Fruit fly (Drosophila melanogaster) whole organism, embryonic: ENCODE results near the gene CG5056.

Source experiments
- Atf-2 ChIP-seq: fragments of 200-800 bp; sonication (Bioruptor generic); optimal IDR thresholded peaks from 2 replicates; lab custom pipeline; 2016; ENCODE audit warnings: missing biosample characterization, missing genetic modification characterization
- Awh ChIP-seq: fragments of 200-800 bp; sonication (Bioruptor generic); IDR thresholded peaks from 2 replicates; pipeline ENCODE4, ENCODE4 v1.3.6; 2022; ENCODE audit warnings: missing biosample characterization, missing genetic modification characterization
- B-H2 ChIP-seq: fragments of 200-800 bp; sonication (Bioruptor generic); optimal IDR thresholded peaks from 2 replicates; lab custom pipeline; 2018; ENCODE audit warnings: missing biosample characterization, mild to moderate bottlenecking, missing genetic modification characterization
- Bgb ChIP-seq: fragments of 200-800 bp; sonication (Bioruptor generic); IDR thresholded peaks from 2 replicates; pipeline ENCODE4 v1.3.6; 2022; ENCODE audit warnings: missing biosample characterization, missing genetic modification characterization; ENCODE audit not compliant: partially characterized antibody
- CG10959 ChIP-seq: fragments of 200-800 bp; sonication (Bioruptor generic); IDR thresholded peaks from 2 replicates; pipeline ENCODE4 v1.3.6; 2022; ENCODE audit warnings: missing biosample characterization, missing genetic modification characterization
- CG11247 ChIP-seq: fragments of 200-800 bp; sonication (Bioruptor generic); IDR thresholded peaks from 2 replicates; pipeline ENCODE4 v1.3.6; 2022; ENCODE audit warnings: missing biosample characterization, missing genetic modification characterization
- CG11456 ChIP-seq: fragments of 200-800 bp; sonication (Bioruptor generic); IDR thresholded peaks from 3 replicates; pipeline ENCODE4 v1.3.6; 2022; ENCODE audit warnings: missing biosample characterization, missing genetic modification characterization
- CG12104 ChIP-seq: fragments of 200-800 bp; sonication (Bioruptor generic); optimal IDR thresholded peaks from 3 replicates; lab custom pipeline; 2016; ENCODE audit warnings: missing biosample characterization, missing genetic modification characterization
- CG12236 ChIP-seq: fragments of 200-800 bp; sonication (Bioruptor generic); optimal IDR thresholded peaks from 2 replicates; lab custom pipeline; 2016; ENCODE audit warnings: missing biosample characterization, missing genetic modification characterization
- CG1233 ChIP-seq: fragments of 200-800 bp; sonication (Bioruptor generic); optimal IDR thresholded peaks from 4 replicates; lab custom pipeline; 2018; ENCODE audit warnings: missing biosample characterization, mild to moderate bottlenecking, missing genetic modification characterization
- CG12659 ChIP-seq: fragments of 200-800 bp; sonication (Bioruptor generic); optimal IDR thresholded peaks from 3 replicates; lab custom pipeline; 2017; ENCODE audit warnings: mild to moderate bottlenecking, missing biosample characterization, missing genetic modification reagents, missing genetic modification characterization
- CG13123 ChIP-seq: fragments of 200-800 bp; sonication (Bioruptor generic); optimal IDR thresholded peaks from 2 replicates; lab custom pipeline; 2016; ENCODE audit warnings: missing biosample characterization, missing genetic modification characterization
- CG13287 ChIP-seq: fragments of 200-800 bp; sonication (Bioruptor generic); IDR thresholded peaks from 2 replicates; pipeline ENCODE4 v1.3.6; 2022; ENCODE audit warnings: missing biosample characterization, missing genetic modification characterization; ENCODE audit not compliant: partially characterized antibody
- CG14667 ChIP-seq: fragments of 200-800 bp; sonication (Bioruptor generic); IDR thresholded peaks from 2 replicates; pipeline ENCODE4 v1.3.6; 2022; ENCODE audit warnings: missing biosample characterization, missing genetic modification characterization
- CG15696 ChIP-seq: fragments of 200-800 bp; sonication (Bioruptor generic); optimal IDR thresholded peaks from 2 replicates; lab custom pipeline; 2019; ENCODE audit warnings: missing biosample characterization, mild to moderate bottlenecking, missing genetic modification characterization, moderate library complexity
- CG2199 ChIP-seq: fragments of 200-800 bp; sonication (Bioruptor generic); IDR thresholded peaks from 3 replicates; pipeline ENCODE4 v1.3.6; 2022; ENCODE audit warnings: missing biosample characterization, missing genetic modification characterization
- CG32532 ChIP-seq: fragments of 200-800 bp; sonication (Bioruptor generic); IDR thresholded peaks from 2 replicates; pipeline ENCODE4 v1.3.6; 2022; ENCODE audit warnings: missing biosample characterization, missing genetic modification characterization
- CG34224 ChIP-seq: fragments of 200-800 bp; sonication (Bioruptor generic); IDR thresholded peaks from 3 replicates; pipeline ENCODE4 v1.3.6; 2022; ENCODE audit warnings: missing biosample characterization, missing genetic modification characterization; ENCODE audit not compliant: partially characterized antibody
- CG4730 ChIP-seq: fragments of 200-800 bp; sonication (Bioruptor generic); IDR thresholded peaks from 2 replicates; pipeline ENCODE4 v1.3.6; 2022; ENCODE audit warnings: missing biosample characterization, missing genetic modification characterization
- CG5953 ChIP-seq: fragments of 200-800 bp; sonication (Bioruptor generic); IDR thresholded peaks from 2 replicates; pipeline ENCODE4 v1.3.6; 2022; ENCODE audit warnings: missing biosample characterization, missing genetic modification characterization
- CG6791 ChIP-seq: fragments of 200-800 bp; sonication (Bioruptor generic); IDR thresholded peaks from 3 replicates; pipeline ENCODE4 v1.3.6; 2022; ENCODE audit warnings: missing biosample characterization, missing genetic modification characterization; ENCODE audit not compliant: partially characterized antibody
- CG7963 ChIP-seq: fragments of 200-800 bp; sonication (Bioruptor generic); IDR thresholded peaks from 3 replicates; pipeline ENCODE4 v1.3.6; 2022; ENCODE audit warnings: missing biosample characterization, missing genetic modification characterization; ENCODE audit not compliant: partially characterized antibody
- CG8359 ChIP-seq: fragments of 200-800 bp; sonication (Bioruptor generic); optimal IDR thresholded peaks from 2 replicates; lab custom pipeline; 2017; ENCODE audit warnings: missing biosample characterization, mild to moderate bottlenecking, missing genetic modification characterization, borderline replicate concordance
- CG8765 ChIP-seq: fragments of 200-800 bp; sonication (Bioruptor generic); IDR thresholded peaks from 2 replicates; pipeline ENCODE4 v1.3.6; 2022; ENCODE audit warnings: missing biosample characterization, missing genetic modification characterization
- CG8944 ChIP-seq: fragments of 200-800 bp; sonication (Bioruptor generic); optimal IDR thresholded peaks from 3 replicates; lab custom pipeline; 2016; ENCODE audit warnings: missing biosample characterization, missing genetic modification characterization
- CHES-1-like ChIP-seq: fragments of 200-800 bp; sonication (Bioruptor generic); optimal IDR thresholded peaks from 2 replicates; lab custom pipeline; 2016; ENCODE audit warnings: missing biosample characterization, missing genetic modification characterization
- Dad ChIP-seq: fragments of 200-800 bp; sonication (Bioruptor generic); optimal IDR thresholded peaks from 3 replicates; lab custom pipeline; 2016; ENCODE audit warnings: missing biosample characterization, missing genetic modification characterization
- Deaf1 ChIP-seq: fragments of 200-800 bp; optimal IDR thresholded peaks from 3 replicates; lab custom pipeline; 2019; ENCODE audit warnings: missing biosample characterization, mild to moderate bottlenecking, missing genetic modification characterization, moderate library complexity
- Doc2 ChIP-seq: fragments of 200-800 bp; sonication (Bioruptor generic); IDR thresholded peaks from 2 replicates; pipeline ENCODE4 v1.3.6; 2022; ENCODE audit warnings: missing biosample characterization, missing genetic modification characterization
- HLH3B ChIP-seq: fragments of 200-800 bp; sonication (Bioruptor generic); IDR thresholded peaks from 2 replicates; pipeline ENCODE4 v1.3.6; 2022; ENCODE audit warnings: missing biosample characterization, missing genetic modification characterization
- Lpt ChIP-seq: fragments of >200 bp; optimal IDR thresholded peaks from 2 replicates; lab custom pipeline; 2018; ENCODE audit warnings: missing biosample characterization, missing genetic modification characterization
- NfI ChIP-seq: fragments of 200-800 bp; sonication (Bioruptor generic); optimal IDR thresholded peaks from 3 replicates; lab custom pipeline; 2018; ENCODE audit warnings: missing biosample characterization, mild to moderate bottlenecking, missing genetic modification characterization, moderate library complexity
- Pdp1 ChIP-seq, 2 experiments: fragments of 200-800 bp; sonication (Bioruptor generic); optimal IDR thresholded peaks; 3 replicates each; lab custom pipeline; 2016; ENCODE audit warnings: missing biosample characterization in 2 of 2, missing genetic modification characterization in 2 of 2, mild to moderate bottlenecking in 1 of 2, moderate library complexity in 1 of 2
- Rx ChIP-seq: fragments of 200-800 bp; sonication (Bioruptor generic); IDR thresholded peaks from 2 replicates; pipeline ENCODE4 v1.3.6; 2022; ENCODE audit warnings: missing biosample characterization, missing genetic modification characterization
- ab ChIP-seq: fragments of 200-800 bp; sonication (Bioruptor generic); optimal IDR thresholded peaks from 2 replicates; lab custom pipeline; 2016; ENCODE audit warnings: missing biosample characterization, missing genetic modification characterization
- ash1 ChIP-seq: fragments of 200-800 bp; sonication (Bioruptor generic); optimal IDR thresholded peaks from 2 replicates; lab custom pipeline; 2018; ENCODE audit warnings: missing biosample characterization, mild to moderate bottlenecking, missing genetic modification characterization
- bowl ChIP-seq: fragments of 200-800 bp; sonication (Bioruptor generic); IDR thresholded peaks from 2 replicates; pipeline ENCODE4 v1.3.6; 2022; ENCODE audit warnings: missing biosample characterization, missing genetic modification characterization
- gcm2 ChIP-seq: fragments of 200-800 bp; sonication (Bioruptor generic); optimal IDR thresholded peaks from 2 replicates; lab custom pipeline; 2016; ENCODE audit warnings: missing biosample characterization, missing genetic modification characterization
- her ChIP-seq: fragments of 200-800 bp; sonication (Bioruptor generic); optimal IDR thresholded peaks from 2 replicates; lab custom pipeline; 2016; ENCODE audit warnings: missing biosample characterization, missing genetic modification characterization
- inv ChIP-seq: fragments of 200-800 bp; sonication (Bioruptor generic); IDR thresholded peaks from 2 replicates; pipeline ENCODE4 v1.3.6; 2022; ENCODE audit warnings: missing biosample characterization, missing genetic modification characterization; ENCODE audit not compliant: partially characterized antibody
- ken ChIP-seq: fragments of 200-800 bp; sonication (Bioruptor generic); IDR thresholded peaks from 3 replicates; pipeline ENCODE4 v1.3.6; 2022; ENCODE audit warnings: missing biosample characterization, missing genetic modification characterization
- klu ChIP-seq: fragments of 200-800 bp; sonication (Bioruptor generic); IDR thresholded peaks from 2 replicates; pipeline ENCODE4 v1.3.6; 2022; ENCODE audit warnings: missing biosample characterization, missing genetic modification characterization
- nau ChIP-seq: fragments of 200-800 bp; sonication (Bioruptor generic); optimal IDR thresholded peaks from 3 replicates; lab custom pipeline; 2017; ENCODE audit warnings: missing biosample characterization, mild to moderate bottlenecking, missing genetic modification characterization, missing genetic modification reagents
- pb ChIP-seq: fragments of 200-800 bp; sonication (Bioruptor generic); optimal IDR thresholded peaks from 3 replicates; lab custom pipeline; 2016; ENCODE audit warnings: missing biosample characterization, missing genetic modification characterization
- prd ChIP-seq, 3 experiments: fragments of >200 bp in 2 of 3; fragments of 200-800 bp in 1 of 3; sonication (Bioruptor generic) in 1 of 3; optimal IDR thresholded peaks in 2 of 3; IDR thresholded peaks in 1 of 3; 2 replicates in 2 of 3; 3 replicates in 1 of 3; pipeline versions ENCODE4 v1.3.6 to Lab custom; 2017 to 2022; ENCODE audit warnings: missing biosample characterization in 1 of 3, missing genetic modification characterization in 1 of 3
- pum ChIP-seq: fragments of 200-800 bp; sonication (Bioruptor generic); optimal IDR thresholded peaks from 2 replicates; lab custom pipeline; 2016; ENCODE audit warnings: missing biosample characterization, missing genetic modification characterization
- pzg ChIP-seq: fragments of 200-800 bp; sonication (Bioruptor generic); optimal IDR thresholded peaks from 3 replicates; lab custom pipeline; 2018; ENCODE audit warnings: missing biosample characterization, mild to moderate bottlenecking, missing genetic modification characterization, moderate library complexity
- sqz ChIP-seq: fragments of 200-800 bp; sonication (Bioruptor generic); optimal IDR thresholded peaks from 3 replicates; lab custom pipeline; 2018; ENCODE audit warnings: missing biosample characterization, mild to moderate bottlenecking, missing genetic modification characterization
- tna ChIP-seq: fragments of 200-800 bp; sonication (Bioruptor generic); IDR thresholded peaks from 2 replicates; pipeline ENCODE4 v1.3.6; 2022; ENCODE audit warnings: missing biosample characterization, missing genetic modification characterization; ENCODE audit not compliant: partially characterized antibody
- tup ChIP-seq: fragments of 200-800 bp; sonication (Bioruptor generic); optimal IDR thresholded peaks from 2 replicates; lab custom pipeline; 2016; ENCODE audit warnings: missing biosample characterization, mild to moderate bottlenecking, missing genetic modification characterization, moderate library complexity

Gene CG5056

dm6 chr2L:10339212-10339721, 27.2 kb upstream of the CG5056 start, which contains the start of gene SamDC (continued):
- TF ChIP-seq tna (GFP tag; lab: Robert Waterston, UW) (peak; percentile 77), pb (peak; percentile 39), CG12236 (GFP tag; lab: Kevin White, UChicago) (no peak), gcm2 (GFP tag; lab: Kevin White, UChicago) (no peak), CG2199 (peak; percentile 67; the same call in 2 of the 3 replicates), Dad (GFP tag; lab: Kevin White, UChicago) (peak; percentile 5), CG7963 (GFP tag; lab: Robert Waterston, UW) (peak; percentile 76), CG12104 (GFP tag; lab: Kevin White, UChicago) (no peak), CHES-1-like (GFP tag; lab: Kevin White, UChicago) (no peak), bowl (GFP tag; lab: Robert Waterston, UW) (no peak), CG13123 (GFP tag; lab: Kevin White, UChicago) (peak; percentile 12), CG5953 (no peak), HLH3B (peak; percentile 52; the same call in 1 of the 2 replicates), CG8765 (GFP tag; lab: Robert Waterston, UW) (no peak), CG34224 (peak; percentile 79), Rx (no peak), CG11456 (GFP tag; lab: Robert Waterston, UW) (no peak), CG11247 (GFP tag; lab: Robert Waterston, UW) (no peak), Deaf1 (tag; lab: Kevin White, UChicago) (no peak), CG13287 (GFP tag; lab: Robert Waterston, UW) (peak; percentile 79), Lpt (GFP tag; lab: Kevin White, UChicago) (no peak), sqz (GFP tag; lab: Kevin White, UChicago) (no peak), CG4730 (no peak), inv (GFP tag; lab: Robert Waterston, UW) (peak; percentile 81), tup (no peak), Doc2 (GFP tag; lab: Robert Waterston, UW) (no peak), nau (GFP tag; lab: Kevin White, UChicago) (no peak), Pdp1 (GFP tag; optimal IDR thresholded peaks at IDR 0.05; lab: Kevin White, UChicago) (peak; percentile 2 to 82), CG15696 (tag; lab: Kevin White, UChicago) (peak; percentile 23), pum (GFP tag; lab: Kevin White, UChicago) (no peak), ash1 (GFP tag; lab: Kevin White, UChicago) (peak; percentile 16), CG12659 (GFP tag; lab: Kevin White, UChicago) (peak; percentile 74), CG10959 (GFP tag; lab: Robert Waterston, UW) (no peak), CG32532 (peak; percentile 42; the same call in 1 of the 2 replicates), ab (no peak), pzg (GFP tag; lab: Kevin White, UChicago) (peak; percentile 88), prd (optimal IDR thresholded peaks at IDR 0.05; lab: Kevin White, UChicago) (no peak), prd (GFP tag; IDR thresholded peaks at IDR 0.05; lab: Robert Waterston, UW) (no peak; the same call in 1 of the 3 replicates), B-H2 (GFP tag; lab: Kevin White, UChicago) (no peak), Atf-2 (GFP tag; lab: Kevin White, UChicago) (no peak), CG8944 (GFP tag; lab: Kevin White, UChicago) (peak; percentile 17), CG14667 (GFP tag; lab: Robert Waterston, UW) (no peak), her (GFP tag; lab: Kevin White, UChicago) (peak; percentile 39), CG1233 (GFP tag; lab: Kevin White, UChicago) (no peak), klu (no peak), Awh (GFP tag; lab: Robert Waterston, UW) (no peak), CG8359 (GFP tag; lab: Kevin White, UChicago) (no peak), ken (GFP tag; lab: Robert Waterston, UW) (no peak), CG6791 (GFP tag; lab: Robert Waterston, UW) (peak; percentile 87), NfI (GFP tag; lab: Kevin White, UChicago) (peak; percentile 46), Bgb (GFP tag; lab: Robert Waterston, UW) (peak; percentile 93)
